Fruit fly (Drosophila melanogaster) whole organism, embryonic: ENCODE results near the gene fzo.

ENCODE experiments used
- Abd-B ChIP-seq: fragments of 200-800 bp; sonication (Bioruptor generic); optimal IDR thresholded peaks from 2 replicates; lab custom pipeline; 2018; ENCODE audit warnings: missing biosample characterization, mild to moderate bottlenecking, missing genetic modification characterization, moderate library complexity
- Adf1 ChIP-seq: fragments of 200-800 bp; sonication (Bioruptor generic); IDR thresholded peaks from 2 replicates; pipeline ENCODE4 v1.3.6; 2022; ENCODE audit warnings: missing biosample characterization, missing genetic modification characterization
- BEAF-32 ChIP-seq: fragments of 200-800 bp; sonication (Bioruptor generic); optimal IDR thresholded peaks from 3 replicates; lab custom pipeline; 2017; ENCODE audit warnings: missing biosample characterization, missing genetic modification characterization, mild to moderate bottlenecking, moderate library complexity, missing genetic modification reagents
- CG10267 ChIP-seq: fragments of 200-800 bp; sonication (Bioruptor generic); optimal IDR thresholded peaks from 2 replicates; lab custom pipeline; 2018; ENCODE audit warnings: missing biosample characterization, mild to moderate bottlenecking, missing genetic modification characterization, moderate library complexity
- CG10366 ChIP-seq: fragments of 200-800 bp; sonication (Bioruptor generic); IDR thresholded peaks from 2 replicates; pipeline ENCODE4 v1.3.6; 2022; ENCODE audit warnings: missing biosample characterization, missing genetic modification characterization
- CG10959 ChIP-seq: fragments of 200-800 bp; sonication (Bioruptor generic); IDR thresholded peaks from 2 replicates; pipeline ENCODE4 v1.3.6; 2022; ENCODE audit warnings: missing biosample characterization, missing genetic modification characterization
- CG10979 ChIP-seq: fragments of 200-800 bp; sonication (Bioruptor generic); optimal IDR thresholded peaks from 2 replicates; lab custom pipeline; 2018; ENCODE audit warnings: missing biosample characterization, mild to moderate bottlenecking, missing genetic modification characterization, moderate library complexity
- CG13296 ChIP-seq: fragments of 200-800 bp; sonication (Bioruptor generic); optimal IDR thresholded peaks from 3 replicates; lab custom pipeline; 2018; ENCODE audit warnings: missing biosample characterization, mild to moderate bottlenecking, missing genetic modification characterization
- CG14014 ChIP-seq: fragments of 200-800 bp; sonication (Bioruptor generic); IDR thresholded peaks from 2 replicates; pipeline ENCODE4 v1.3.6; 2022; ENCODE audit warnings: missing biosample characterization, missing genetic modification characterization
- CG1529 ChIP-seq: fragments of 200-800 bp; sonication (Bioruptor generic); optimal IDR thresholded peaks from 3 replicates; lab custom pipeline; 2018; ENCODE audit warnings: missing biosample characterization, missing genetic modification characterization
- CG15696 ChIP-seq: fragments of 200-800 bp; sonication (Bioruptor generic); optimal IDR thresholded peaks from 2 replicates; lab custom pipeline; 2019; ENCODE audit warnings: missing biosample characterization, mild to moderate bottlenecking, missing genetic modification characterization, moderate library complexity
- CG1603 ChIP-seq: fragments of 200-800 bp; sonication (Bioruptor generic); optimal IDR thresholded peaks from 2 replicates; lab custom pipeline; 2019; ENCODE audit warnings: missing biosample characterization, mild to moderate bottlenecking, missing genetic modification characterization, moderate library complexity
- CG17359 ChIP-seq: fragments of 200-800 bp; sonication (Bioruptor generic); optimal IDR thresholded peaks from 3 replicates; lab custom pipeline; 2018; ENCODE audit warnings: missing biosample characterization, mild to moderate bottlenecking, missing genetic modification characterization, moderate library complexity
- CG17829 ChIP-seq: fragments of 200-800 bp; optimal IDR thresholded peaks from 2 replicates; lab custom pipeline; 2019; ENCODE audit warnings: missing biosample characterization, mild to moderate bottlenecking, missing genetic modification characterization, moderate library complexity
- CG2199 ChIP-seq: fragments of 200-800 bp; sonication (Bioruptor generic); IDR thresholded peaks from 3 replicates; pipeline ENCODE4 v1.3.6; 2022; ENCODE audit warnings: missing biosample characterization, missing genetic modification characterization
- CG30403 ChIP-seq: fragments of 200-800 bp; sonication (Bioruptor generic); optimal IDR thresholded peaks from 3 replicates; lab custom pipeline; 2016; ENCODE audit warnings: missing biosample characterization, missing genetic modification characterization
- CG33557 ChIP-seq: fragments of 200-800 bp; sonication (Bioruptor generic); optimal IDR thresholded peaks from 2 replicates; lab custom pipeline; 2019; ENCODE audit warnings: missing biosample characterization, mild to moderate bottlenecking, missing genetic modification characterization, moderate library complexity
- CG3726 ChIP-seq: fragments of 200-800 bp; sonication (Bioruptor generic); IDR thresholded peaks from 3 replicates; pipeline ENCODE4, ENCODE4 v1.3.6; 2022; ENCODE audit warnings: missing biosample characterization, missing genetic modification characterization
- CG43689 ChIP-seq: fragments of 200-800 bp; sonication (Bioruptor generic); IDR thresholded peaks from 2 replicates; pipeline ENCODE4 v1.3.6; 2022; ENCODE audit warnings: missing biosample characterization, missing genetic modification characterization
- CG6272 ChIP-seq: fragments of 200-800 bp; sonication (Bioruptor generic); IDR thresholded peaks from 2 replicates; pipeline ENCODE4 v1.3.6; 2022; ENCODE audit warnings: missing biosample characterization, missing genetic modification characterization
- CG7839 ChIP-seq: fragments of 200-800 bp; sonication (Bioruptor generic); optimal IDR thresholded peaks from 3 replicates; lab custom pipeline; 2018; ENCODE audit warnings: missing biosample characterization, mild to moderate bottlenecking, missing genetic modification characterization, moderate library complexity
- CG9932 ChIP-seq: fragments of 200-800 bp; sonication (Bioruptor generic); IDR thresholded peaks from 2 replicates; pipeline ENCODE4 v1.3.6; 2022; ENCODE audit warnings: missing biosample characterization, missing genetic modification characterization
- Chrac-16 ChIP-seq: fragments of 200-800 bp; sonication (Bioruptor generic); optimal IDR thresholded peaks from 3 replicates; lab custom pipeline; 2016; ENCODE audit warnings: missing biosample characterization, missing genetic modification characterization
- CkIIα-i1 ChIP-seq: fragments of 200-800 bp; sonication (Bioruptor generic); IDR thresholded peaks from 2 replicates; pipeline ENCODE4 v1.3.6; 2022; ENCODE audit warnings: missing biosample characterization, missing genetic modification characterization
- Dp ChIP-seq: fragments of 200-800 bp; sonication (Bioruptor generic); optimal IDR thresholded peaks from 2 replicates; lab custom pipeline; 2018; ENCODE audit warnings: missing biosample characterization, mild to moderate bottlenecking, missing genetic modification characterization, moderate library complexity
- Ets65A ChIP-seq: fragments of 200-800 bp; sonication (Bioruptor generic); peaks from one replicate; lab custom pipeline; 2016; ENCODE audit warnings: missing biosample characterization, missing genetic modification characterization
- HLH3B ChIP-seq: fragments of 200-800 bp; sonication (Bioruptor generic); IDR thresholded peaks from 2 replicates; pipeline ENCODE4 v1.3.6; 2022; ENCODE audit warnings: missing biosample characterization, missing genetic modification characterization
- Hr51 ChIP-seq, 2 experiments: fragments of 200-800 bp; sonication (Bioruptor generic); optimal IDR thresholded peaks; 2 replicates in 1 of 2; 3 replicates in 1 of 2; lab custom pipeline; 2016 to 2018; ENCODE audit warnings: missing biosample characterization in 2 of 2, missing genetic modification characterization in 2 of 2, mild to moderate bottlenecking in 1 of 2, moderate library complexity in 1 of 2
- Lhr ChIP-seq: fragments of 200-800 bp; sonication (Bioruptor generic); optimal IDR thresholded peaks from 3 replicates; lab custom pipeline; 2017; ENCODE audit warnings: mild to moderate bottlenecking, missing biosample characterization, missing genetic modification reagents, missing genetic modification characterization
- MBD-R2 ChIP-seq: fragments of 200-800 bp; sonication (Bioruptor generic); IDR thresholded peaks from 2 replicates; pipeline ENCODE4 v1.3.6; 2022; ENCODE audit warnings: missing biosample characterization, missing genetic modification characterization
- Mrtf ChIP-seq: fragments of 200-800 bp; sonication (Bioruptor generic); IDR thresholded peaks from 3 replicates; pipeline ENCODE4 v1.3.6; 2022; ENCODE audit warnings: missing biosample characterization, missing genetic modification characterization
- Nf-YA ChIP-seq: fragments of 200-800 bp; sonication (Bioruptor generic); IDR thresholded peaks from 2 replicates; pipeline ENCODE4 v1.3.6; 2022; ENCODE audit warnings: missing biosample characterization, missing genetic modification characterization
- Ravus ChIP-seq: fragments of 200-800 bp; sonication (Bioruptor generic); IDR thresholded peaks from 2 replicates; pipeline ENCODE4 v1.3.6; 2022; ENCODE audit warnings: missing biosample characterization, missing genetic modification characterization
- Xbp1 ChIP-seq: fragments of 200-800 bp; sonication (Bioruptor generic); optimal IDR thresholded peaks from 3 replicates; lab custom pipeline; 2016; ENCODE audit warnings: missing biosample characterization, mild to moderate bottlenecking, missing genetic modification characterization
- cg ChIP-seq: fragments of 200-800 bp; sonication (Bioruptor generic); optimal IDR thresholded peaks from 3 replicates; lab custom pipeline; 2019; ENCODE audit warnings: missing biosample characterization, mild to moderate bottlenecking, missing genetic modification characterization, moderate library complexity
- corto ChIP-seq: fragments of 200-800 bp; sonication (Bioruptor generic); optimal IDR thresholded peaks from 2 replicates; lab custom pipeline; 2016; ENCODE audit warnings: missing biosample characterization, mild to moderate bottlenecking, missing genetic modification characterization, moderate library complexity
- dmrt11E ChIP-seq: fragments of 200-800 bp; sonication (Bioruptor generic); optimal IDR thresholded peaks from 3 replicates; lab custom pipeline; 2018; ENCODE audit warnings: missing biosample characterization, mild to moderate bottlenecking, missing genetic modification characterization, moderate library complexity
- dpn ChIP-seq, 2 experiments: fragments of 200-800 bp; sonication (Bioruptor generic); optimal IDR thresholded peaks; 3 replicates each; lab custom pipeline; 2016; ENCODE audit warnings: missing biosample characterization in 2 of 2, missing genetic modification characterization in 2 of 2
- ewg ChIP-seq: fragments of 200-800 bp; sonication (Bioruptor generic); optimal IDR thresholded peaks from 3 replicates; lab custom pipeline; 2017; ENCODE audit warnings: mild to moderate bottlenecking, missing biosample characterization, missing genetic modification reagents, missing genetic modification characterization
- gce ChIP-seq: fragments of 200-800 bp; sonication (Bioruptor generic); IDR thresholded peaks from 3 replicates; pipeline ENCODE4 v1.3.6; 2022; ENCODE audit warnings: missing biosample characterization, missing genetic modification characterization
- grau ChIP-seq: fragments of 200-800 bp; optimal IDR thresholded peaks from 3 replicates; lab custom pipeline; 2019; ENCODE audit warnings: missing biosample characterization, mild to moderate bottlenecking, missing genetic modification characterization, moderate library complexity
- gsb ChIP-seq: fragments of 200-800 bp; sonication (Bioruptor generic); IDR thresholded peaks from 2 replicates; pipeline ENCODE4 v1.3.6; 2022; ENCODE audit warnings: missing biosample characterization, missing genetic modification characterization
- hb ChIP-seq: fragments of 200-800 bp; sonication (Bioruptor generic); IDR thresholded peaks from 3 replicates; pipeline ENCODE4 v1.3.6; 2022; ENCODE audit warnings: missing biosample characterization, missing genetic modification characterization; ENCODE audit not compliant: partially characterized antibody
- pzg ChIP-seq: fragments of 200-800 bp; sonication (Bioruptor generic); optimal IDR thresholded peaks from 3 replicates; lab custom pipeline; 2018; ENCODE audit warnings: missing biosample characterization, mild to moderate bottlenecking, missing genetic modification characterization, moderate library complexity
- repo ChIP-seq: fragments of 200-800 bp; sonication (Bioruptor generic); optimal IDR thresholded peaks from 2 replicates; lab custom pipeline; 2016; ENCODE audit warnings: missing biosample characterization, missing genetic modification characterization
- tll ChIP-seq, 2 experiments: fragments of 200-800 bp in 1 of 2; fragments of >200 bp in 1 of 2; sonication (Bioruptor generic) in 1 of 2; optimal IDR thresholded peaks; 2 replicates each; lab custom pipeline; 2017 to 2019; ENCODE audit warnings: missing biosample characterization in 2 of 2, missing genetic modification characterization in 2 of 2, mild to moderate bottlenecking in 1 of 2, moderate library complexity in 1 of 2
- trem ChIP-seq: fragments of 200-800 bp; optimal IDR thresholded peaks from 3 replicates; lab custom pipeline; 2019; ENCODE audit warnings: missing biosample characterization, mild to moderate bottlenecking, missing genetic modification characterization, moderate library complexity
- ttk ChIP-seq: fragments of 200-800 bp; sonication (Bioruptor generic); IDR thresholded peaks from 2 replicates; pipeline ENCODE4 v2.1.2; 2022; ENCODE audit warnings: missing biosample characterization, missing genetic modification characterization
- unc-4 ChIP-seq: fragments of 200-800 bp; sonication (Bioruptor generic); IDR thresholded peaks from 2 replicates; pipeline ENCODE4 v1.3.6; 2022; ENCODE audit warnings: missing biosample characterization, missing genetic modification characterization; ENCODE audit not compliant: partially characterized antibody

The fzo gene

dm6 chr3R:23159289-23159956, 44.4 kb downstream of the fzo start, which contains the start of gene VhaAC39-2:
VhaAC39-2 (minus strand) TSS chr3R:23159316.
- TF ChIP-seq Ets65A (GFP tag; lab: Kevin White, UChicago) (peak; percentile 22), ewg (GFP tag; lab: Kevin White, UChicago) (peak; percentile 91), CG17829 (tag; lab: Kevin White, UChicago) (peak; percentile 10), Dp (GFP tag; lab: Kevin White, UChicago) (peak; percentile 57), MBD-R2 (no peak), CG1529 (GFP tag; lab: Kevin White, UChicago) (no peak), Nf-YA (GFP tag; lab: Robert Waterston, UW) (no peak), CG9932 (GFP tag; lab: Robert Waterston, UW) (peak; percentile 46; the same call in 1 of the 2 replicates), Ravus (no peak), Adf1 (GFP tag; lab: Robert Waterston, UW) (no peak), CG2199 (peak; percentile 71; the same call in 2 of the 3 replicates), CG3726 (no peak), Xbp1 (GFP tag; lab: Kevin White, UChicago) (peak; percentile 16), CkIIα-i1 (GFP tag; lab: Robert Waterston, UW) (no peak), CG43689 (GFP tag; lab: Robert Waterston, UW) (no peak), CG6272 (GFP tag; lab: Robert Waterston, UW) (no peak), unc-4 (GFP tag; lab: Robert Waterston, UW) (no peak), pzg (GFP tag; lab: Kevin White, UChicago) (peak; percentile 14), grau (tag; lab: Kevin White, UChicago) (peak; percentile 4), BEAF-32 (GFP tag; lab: Kevin White, UChicago) (peak; percentile 22), CG13296 (GFP tag; lab: Kevin White, UChicago) (no peak), CG15696 (tag; lab: Kevin White, UChicago) (peak; percentile 52), trem (tag; lab: Kevin White, UChicago) (peak; percentile 69), ttk (GFP tag; lab: Robert Waterston, UW) (no peak), HLH3B (GFP tag; lab: Robert Waterston, UW) (peak; percentile 28; the same call in 1 of the 2 replicates), tll (GFP tag; optimal IDR thresholded peaks at IDR 0.05; lab: Kevin White, UChicago) (peak in 1 of 2 experiments; percentile 60), repo (GFP tag; lab: Kevin White, UChicago) (no peak), CG1603 (tag; lab: Kevin White, UChicago) (no peak), CG7839 (tag; lab: Kevin White, UChicago) (peak; percentile 3), corto (no peak), CG17359 (tag; lab: Kevin White, UChicago) (no peak), CG33557 (GFP tag; lab: Kevin White, UChicago) (peak; percentile 13), CG10366 (GFP tag; lab: Robert Waterston, UW) (0 out of 2 replicates have a peak, but pooled peaks have one; percentile 10), Lhr (peak; percentile 55), dmrt11E (tag; lab: Kevin White, UChicago) (peak; percentile 21), CG10959 (GFP tag; lab: Robert Waterston, UW) (0 out of 2 replicates have a peak, but pooled peaks have one; percentile 24), CG14014 (GFP tag; lab: Robert Waterston, UW) (no peak), Mrtf (GFP tag; lab: Robert Waterston, UW) (no peak), CG30403 (GFP tag; lab: Kevin White, UChicago) (peak; percentile 2), cg (GFP tag; lab: Kevin White, UChicago) (no peak), dpn (GFP tag; optimal IDR thresholded peaks at IDR 0.05; lab: Kevin White, UChicago) (peak in 1 of 2 experiments; percentile 15), CG10979 (tag; lab: Kevin White, UChicago) (peak; percentile 52), Chrac-16 (GFP tag; lab: Kevin White, UChicago) (peak; percentile 6), Hr51 (GFP tag; optimal IDR thresholded peaks at IDR 0.05; lab: Kevin White, UChicago) (no peak), gsb (GFP tag; lab: Robert Waterston, UW) (no peak), Abd-B (no peak), CG10267 (peak; percentile 29), hb (GFP tag; lab: Robert Waterston, UW) (no peak), gce (GFP tag; lab: Robert Waterston, UW) (no peak)
